Worm (Caenorhabditis elegans): ENCODE results near the gene srh-4.

DNA sequence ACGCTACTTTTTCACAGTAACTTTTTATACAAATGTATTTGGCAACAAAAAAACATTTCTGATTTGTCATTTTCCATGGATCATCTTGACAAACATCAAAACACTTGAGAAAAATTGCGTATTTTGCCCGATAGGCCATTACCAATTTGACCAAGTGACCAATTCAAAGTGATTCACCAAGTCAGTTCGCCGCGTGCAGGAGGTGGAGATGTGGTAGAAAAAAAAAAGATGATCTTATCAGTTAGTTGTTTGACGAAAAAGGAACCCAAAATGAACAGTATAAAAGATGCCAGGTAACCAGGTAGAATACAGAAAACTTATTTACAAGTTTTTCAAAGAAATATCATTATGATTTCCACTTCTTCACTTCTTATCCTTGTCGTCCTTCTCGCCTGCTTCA is 21.2 kb upstream of the srh-4 start, which contains the start of gene nlp-27:
- TF ChIP-seq tab-1 (GFP tag; IDR thresholded peaks at IDR 0.05), result no peak
- TF ChIP-seq ztf-29 (GFP tag; IDR thresholded peaks at IDR 0.05), result no peak
- no peak for TF ChIP-seq T22C8.4 (GFP tag; IDR thresholded peaks at IDR 0.05)
- no peak for TF ChIP-seq cog-1 (tag; optimal IDR thresholded peaks at IDR 0.05)
- no peak for TF ChIP-seq ref-1 (GFP tag; conservative IDR thresholded peaks at IDR 0.05)
- TF ChIP-seq klf-2 (GFP tag; conservative IDR thresholded peaks at IDR 0.05), result no peak
- no peak for TF ChIP-seq flt-1 (GFP tag; IDR thresholded peaks at IDR 0.05)
- TF ChIP-seq med-1 (GFP tag; optimal IDR thresholded peaks at IDR 0.05; ENCODE audit: insufficient read depth), result no peak
- no peak for TF ChIP-seq ztf-23 (GFP tag; IDR thresholded peaks at IDR 0.05)

Data from whole organism, midembryonic.